Worm (Caenorhabditis elegans): ENCODE measurements around the gene men-1.

The men-1 gene

ce11 chrII:14247227-14247626, 13.3 kb upstream of the men-1 start:
- TF ChIP-seq ets-7 (tag; optimal IDR thresholded peaks at IDR 0.05): no peak
- no peak for TF ChIP-seq hnd-1 (tag; optimal IDR thresholded peaks at IDR 0.05)
- no peak for TF ChIP-seq hmg-4 (GFP tag; optimal IDR thresholded peaks at IDR 0.05)
- no peak for TF ChIP-seq ceh-36 (tag; optimal IDR thresholded peaks at IDR 0.05)
- TF ChIP-seq ceh-13 (GFP tag; optimal IDR thresholded peaks at IDR 0.05): no peak
- TF ChIP-seq pes-1 (GFP tag; IDR thresholded peaks at IDR 0.05): no peak
- no peak for TF ChIP-seq tbx-37 (GFP tag; conservative IDR thresholded peaks at IDR 0.05)
- no peak for TF ChIP-seq B0310.2 (tag; optimal IDR thresholded peaks at IDR 0.05)
- no peak for TF ChIP-seq aly-1 (tag; optimal IDR thresholded peaks at IDR 0.05)
- TF ChIP-seq tra-4 (tag; optimal IDR thresholded peaks at IDR 0.05): no peak
- no peak for TF ChIP-seq hmbx-1 (tag; optimal IDR thresholded peaks at IDR 0.05)
- no peak for TF ChIP-seq flt-1 (GFP tag; IDR thresholded peaks at IDR 0.05)
- TF ChIP-seq sea-1 (GFP tag; conservative IDR thresholded peaks at IDR 0.05): no peak
- TF ChIP-seq ama-1 (optimal IDR thresholded peaks at IDR 0.05): no peak
- no peak for TF ChIP-seq F13C5.2 (tag; optimal IDR thresholded peaks at IDR 0.05)
- no peak for TF ChIP-seq tbx-11 (GFP tag; IDR thresholded peaks at IDR 0.05)
- TF ChIP-seq scrt-1 (GFP tag; IDR thresholded peaks at IDR 0.05): no peak

- TF ChIP-seq hmg-4 (GFP tag; optimal IDR thresholded peaks at IDR 0.05) (no peak), flt-1 (GFP tag; IDR thresholded peaks at IDR 0.05) (no peak), ceh-13 (GFP tag; optimal IDR thresholded peaks at IDR 0.05) (no peak), scrt-1 (GFP tag; IDR thresholded peaks at IDR 0.05) (no peak), tbx-37 (GFP tag; conservative IDR thresholded peaks at IDR 0.05) (no peak)
Measured at ce11 chrII:14244457-14245254, 10.7 kb upstream of the men-1 start.

ce11 chrII:14243503-14243902, 9.6 kb upstream of the men-1 start, which contains the start of gene jmjd-2:
TSS of gene jmjd-2 (minus strand) at chrII:14243603.
- TF ChIP-seq ceh-13 (GFP tag; optimal IDR thresholded peaks at IDR 0.05) (no peak), F13C5.2 (tag; optimal IDR thresholded peaks at IDR 0.05) (no peak), ama-1 (optimal IDR thresholded peaks at IDR 0.05) (no peak), hmg-4 (GFP tag; optimal IDR thresholded peaks at IDR 0.05) (no peak), ets-7 (tag; optimal IDR thresholded peaks at IDR 0.05) (no peak), flt-1 (GFP tag; IDR thresholded peaks at IDR 0.05) (no peak), hmbx-1 (tag; optimal IDR thresholded peaks at IDR 0.05) (no peak), sea-1 (GFP tag; conservative IDR thresholded peaks at IDR 0.05) (no peak), scrt-1 (GFP tag; IDR thresholded peaks at IDR 0.05) (no peak), ceh-36 (tag; optimal IDR thresholded peaks at IDR 0.05) (no peak), tbx-37 (GFP tag; conservative IDR thresholded peaks at IDR 0.05) (no peak), aly-1 (tag; optimal IDR thresholded peaks at IDR 0.05) (no peak), B0310.2 (tag; optimal IDR thresholded peaks at IDR 0.05) (no peak), tra-4 (tag; optimal IDR thresholded peaks at IDR 0.05) (no peak)

- no peak for TF ChIP-seq F13C5.2 (tag; optimal IDR thresholded peaks at IDR 0.05)
- TF ChIP-seq aly-1 (tag; optimal IDR thresholded peaks at IDR 0.05): no peak
- TF ChIP-seq ets-7 (tag; optimal IDR thresholded peaks at IDR 0.05): no peak
- TF ChIP-seq tbx-37 (GFP tag; conservative IDR thresholded peaks at IDR 0.05): no peak
- no peak for TF ChIP-seq tra-4 (tag; optimal IDR thresholded peaks at IDR 0.05)
- no peak for TF ChIP-seq hmg-4 (GFP tag; optimal IDR thresholded peaks at IDR 0.05)
- TF ChIP-seq ama-1 (optimal IDR thresholded peaks at IDR 0.05): no peak
- TF ChIP-seq hnd-1 (tag; optimal IDR thresholded peaks at IDR 0.05): no peak
- no peak for TF ChIP-seq tbx-11 (GFP tag; IDR thresholded peaks at IDR 0.05)
Measured at ce11 chrII:14242259-14242658, 8.3 kb upstream of the men-1 start.

ce11 chrII:14239924-14240323, 6.0 kb upstream of the men-1 start:
- TF ChIP-seq scrt-1 (GFP tag; IDR thresholded peaks at IDR 0.05) (no peak), hmbx-1 (tag; optimal IDR thresholded peaks at IDR 0.05) (no peak), tbx-37 (GFP tag; conservative IDR thresholded peaks at IDR 0.05) (no peak), tbx-11 (GFP tag; IDR thresholded peaks at IDR 0.05) (no peak), pes-1 (GFP tag; IDR thresholded peaks at IDR 0.05) (no peak), hnd-1 (tag; optimal IDR thresholded peaks at IDR 0.05) (no peak), aly-1 (tag; optimal IDR thresholded peaks at IDR 0.05) (no peak), B0310.2 (tag; optimal IDR thresholded peaks at IDR 0.05) (no peak), hmg-4 (GFP tag; optimal IDR thresholded peaks at IDR 0.05) (no peak)

ce11 chrII:14237245-14237806, 3.4 kb upstream of the men-1 start:
- TF ChIP-seq hmg-4 (GFP tag; optimal IDR thresholded peaks at IDR 0.05) (no peak), tra-4 (tag; optimal IDR thresholded peaks at IDR 0.05) (no peak), tbx-11 (GFP tag; IDR thresholded peaks at IDR 0.05) (no peak), ets-7 (tag; optimal IDR thresholded peaks at IDR 0.05) (no peak), hmbx-1 (tag; optimal IDR thresholded peaks at IDR 0.05) (no peak), flt-1 (GFP tag; IDR thresholded peaks at IDR 0.05) (no peak)

ce11 chrII:14236569-14236968, 2.6 kb upstream of the men-1 start:
- TF ChIP-seq tbx-37 (GFP tag; conservative IDR thresholded peaks at IDR 0.05): no peak
- TF ChIP-seq scrt-1 (GFP tag; IDR thresholded peaks at IDR 0.05): no peak
